Fruit fly (Drosophila melanogaster) whole organism, pupa: ENCODE data around the gene CG46281.

ENCODE experiments used
- CG10348 ChIP-seq: fragments of 200-800 bp; sonication (Bioruptor generic); IDR thresholded peaks from 2 replicates; pipeline ENCODE4 v1.3.6; 2022; ENCODE audit warnings: missing biosample characterization, missing genetic modification characterization
- CG12605 ChIP-seq: fragments of 200-800 bp; sonication (Bioruptor generic); IDR thresholded peaks from 2 replicates; pipeline ENCODE4 v1.3.6; 2022; ENCODE audit warnings: missing biosample characterization, missing genetic modification characterization
- CG14655 ChIP-seq: fragments of 200-800 bp; sonication (Bioruptor generic); optimal IDR thresholded peaks from 3 replicates; lab custom pipeline; 2017; ENCODE audit warnings: mild to moderate bottlenecking, missing biosample characterization, missing genetic modification reagents, missing genetic modification characterization
- CG15710 ChIP-seq: fragments of 200-800 bp; sonication (Bioruptor generic); optimal IDR thresholded peaks from 2 replicates; lab custom pipeline; 2018; ENCODE audit warnings: missing biosample characterization, mild to moderate bottlenecking, missing genetic modification characterization, moderate library complexity
- CG32121 ChIP-seq: fragments of 200-800 bp; sonication (Bioruptor generic); IDR thresholded peaks from 2 replicates; pipeline ENCODE4 v1.3.6; 2022; ENCODE audit warnings: missing biosample characterization, missing genetic modification characterization
- CG34367 ChIP-seq: fragments of 200-800 bp; sonication (Bioruptor generic); optimal IDR thresholded peaks from 2 replicates; lab custom pipeline; 2018; ENCODE audit warnings: missing biosample characterization, mild to moderate bottlenecking, missing genetic modification characterization
- CG4496 ChIP-seq: fragments of 200-800 bp; sonication (Bioruptor generic); IDR thresholded peaks from 3 replicates; pipeline ENCODE4 v1.3.6; 2022; ENCODE audit warnings: missing biosample characterization, missing genetic modification characterization
- CG8301 ChIP-seq: fragments of 200-800 bp; sonication (Bioruptor generic); optimal IDR thresholded peaks from 2 replicates; lab custom pipeline; 2018; ENCODE audit warnings: missing biosample characterization, mild to moderate bottlenecking, missing genetic modification characterization
- EcR ChIP-seq: fragments of 200-800 bp; sonication (Bioruptor generic); optimal IDR thresholded peaks from 3 replicates; lab custom pipeline; 2019; ENCODE audit warnings: missing biosample characterization, missing genetic modification characterization, mild to moderate bottlenecking, moderate library complexity, missing genetic modification reagents
- Ets98B ChIP-seq: fragments of 200-800 bp; sonication (Bioruptor generic); IDR thresholded peaks from 2 replicates; pipeline ENCODE4 v1.3.6; 2022; ENCODE audit warnings: missing biosample characterization, missing genetic modification characterization
- Pif1B ChIP-seq: fragments of 200-800 bp; sonication (Bioruptor generic); optimal IDR thresholded peaks from 3 replicates; lab custom pipeline; 2016; ENCODE audit warnings: missing biosample characterization, missing genetic modification characterization
- rn ChIP-seq: fragments of 200-800 bp; sonication (Bioruptor generic); IDR thresholded peaks from 2 replicates; pipeline ENCODE4 v1.3.6; 2022; ENCODE audit warnings: missing biosample characterization, missing genetic modification characterization

- no peak for TF ChIP-seq CG32121 (GFP tag; lab: Robert Waterston, UW)
- TF ChIP-seq CG12605 (GFP tag; lab: Robert Waterston, UW) = no peak
- TF ChIP-seq CG4496 (GFP tag; lab: Robert Waterston, UW) = no peak
- no peak for TF ChIP-seq CG34367
- no peak for TF ChIP-seq Pif1B (GFP tag; lab: Kevin White, UChicago)
- TF ChIP-seq EcR (GFP tag; lab: Kevin White, UChicago) = no peak
- TF ChIP-seq rn (GFP tag; lab: Robert Waterston, UW) = no peak
- no peak for TF ChIP-seq CG14655 (GFP tag; lab: Kevin White, UChicago)
- no peak for TF ChIP-seq CG15710 (tag; lab: Kevin White, UChicago)
- no peak for TF ChIP-seq CG8301 (tag; lab: Kevin White, UChicago)
- TF ChIP-seq CG10348 (GFP tag; lab: Robert Waterston, UW) = no peak
- no peak for TF ChIP-seq Ets98B
Measured at dm6 chr3R:12995047-12995446, 35.1 kb downstream of the CG46281 start, which contains the start of gene yellow-f2.
